Worm (Caenorhabditis elegans) whole organism, L2 larva: ENCODE data around the gene mrps-22.
A peak's percentile ranks its signal among the peaks of the same experiment; 100 is the strongest.

Source experiments
- F13H6.1 ChIP-seq: sonication (generic microtip); optimal IDR thresholded peaks from 2 replicates; lab custom pipeline; 2016; ENCODE audit warnings: missing genetic modification characterization, missing compliant biosample characterization
- R02D3.7 ChIP-seq: fragments of 150-350 bp; optimal IDR thresholded peaks from 2 replicates; lab custom pipeline; 2014; ENCODE audit warnings: missing biosample characterization, missing genetic modification characterization
- Y55F3AM.14 ChIP-seq: fragments of 200-800 bp; sonication (Bioruptor generic); optimal IDR thresholded peaks from 2 replicates; lab custom pipeline; 2018; ENCODE audit warnings: mild to moderate bottlenecking, missing genetic modification characterization, missing compliant biosample characterization
- ZK546.5 ChIP-seq: sonication (generic microtip); optimal IDR thresholded peaks from 2 replicates; lab custom pipeline; 2017; ENCODE audit warnings: missing biosample characterization, missing genetic modification characterization
- alr-1 ChIP-seq: fragments of 150-350 bp; optimal IDR thresholded peaks from 2 replicates; lab custom pipeline; 2014; ENCODE audit warnings: missing biosample characterization, missing genetic modification characterization
- aly-2 ChIP-seq: fragments of 150-350 bp; optimal IDR thresholded peaks from 2 replicates; lab custom pipeline; 2014; ENCODE audit warnings: missing biosample characterization, missing genetic modification characterization
- ama-1 ChIP-seq: fragments of 150-350 bp; optimal IDR thresholded peaks from 2 replicates; lab custom pipeline; 2018; ENCODE audit warnings: inconsistent platforms
- blmp-1 ChIP-seq: sonication (generic microtip); optimal IDR thresholded peaks from 2 replicates; lab custom pipeline; 2017; ENCODE audit warnings: missing genetic modification characterization, mild to moderate bottlenecking, missing compliant biosample characterization, antibody characterized with exemption, moderate library complexity; ENCODE audit not compliant: insufficient read depth
- ceh-82 ChIP-seq: fragments of 150-350 bp; optimal IDR thresholded peaks from 2 replicates; lab custom pipeline; 2014; ENCODE audit warnings: missing biosample characterization, missing genetic modification characterization
- crh-2 ChIP-seq: sonication (generic microtip); optimal IDR thresholded peaks from 2 replicates; lab custom pipeline; 2017; ENCODE audit warnings: missing biosample characterization, missing genetic modification characterization
- dmd-4 ChIP-seq: sonication (generic microtip); optimal IDR thresholded peaks from 2 replicates; lab custom pipeline; 2017; ENCODE audit warnings: missing biosample characterization, missing genetic modification characterization
- egl-27 ChIP-seq: sonication (generic microtip); optimal IDR thresholded peaks from 3 replicates; lab custom pipeline; 2017; ENCODE audit warnings: missing biosample characterization, missing genetic modification reagents, missing genetic modification characterization
- elt-1 ChIP-seq: fragments of 150-350 bp; optimal IDR thresholded peaks from 2 replicates; lab custom pipeline; 2014; ENCODE audit warnings: missing biosample characterization, missing genetic modification characterization
- elt-3 ChIP-seq: sonication (generic microtip); optimal IDR thresholded peaks from 2 replicates; lab custom pipeline; 2017; ENCODE audit warnings: missing biosample characterization, missing genetic modification characterization
- fos-1 ChIP-seq: fragments of 150-350 bp; optimal IDR thresholded peaks from 2 replicates; lab custom pipeline; 2014; ENCODE audit warnings: missing biosample characterization, missing genetic modification characterization
- gmeb-1 ChIP-seq: fragments of 150-350 bp; optimal IDR thresholded peaks from 2 replicates; lab custom pipeline; 2014; ENCODE audit warnings: missing biosample characterization, missing genetic modification characterization
- lin-13 ChIP-seq: fragments of 150-350 bp; optimal IDR thresholded peaks from 2 replicates; lab custom pipeline; 2014; ENCODE audit warnings: missing biosample characterization, missing genetic modification reagents, missing genetic modification characterization
- lin-39 ChIP-seq: fragments of 150-350 bp; optimal IDR thresholded peaks from 2 replicates; lab custom pipeline; 2014; ENCODE audit warnings: missing biosample characterization, missing genetic modification reagents, missing genetic modification characterization
- lsy-2 ChIP-seq, 2 experiments: fragments of 150-350 bp in 1 of 2; sonication (generic microtip) in 1 of 2; optimal IDR thresholded peaks; 2 replicates each; lab custom pipeline; 2014 to 2017; ENCODE audit warnings: missing biosample characterization in 2 of 2, missing genetic modification characterization in 2 of 2
- mab-5 ChIP-seq: fragments of 150-350 bp; optimal IDR thresholded peaks from 2 replicates; lab custom pipeline; 2014; ENCODE audit warnings: missing biosample characterization, missing genetic modification characterization
- mbf-1 ChIP-seq: sonication (generic microtip); optimal IDR thresholded peaks from 2 replicates; lab custom pipeline; 2017; ENCODE audit warnings: missing biosample characterization, missing genetic modification characterization
- nhr-10 ChIP-seq: sonication (generic microtip); optimal IDR thresholded peaks from 2 replicates; lab custom pipeline; 2017; ENCODE audit warnings: missing biosample characterization, missing genetic modification characterization
- nhr-11 ChIP-seq: fragments of 150-350 bp; optimal IDR thresholded peaks from 2 replicates; lab custom pipeline; 2014; ENCODE audit warnings: missing biosample characterization, missing genetic modification characterization
- nhr-129 ChIP-seq: fragments of 150-350 bp; optimal IDR thresholded peaks from 2 replicates; lab custom pipeline; 2014; ENCODE audit warnings: missing biosample characterization, missing genetic modification characterization
- nhr-21 ChIP-seq: fragments of 150-350 bp; optimal IDR thresholded peaks from 2 replicates; lab custom pipeline; 2014; ENCODE audit warnings: missing biosample characterization, missing genetic modification characterization
- nhr-237 ChIP-seq: fragments of 150-350 bp; optimal IDR thresholded peaks from 2 replicates; lab custom pipeline; 2014; ENCODE audit warnings: missing biosample characterization, missing genetic modification characterization
- peb-1 ChIP-seq: fragments of 150-350 bp; optimal IDR thresholded peaks from 2 replicates; lab custom pipeline; 2014; ENCODE audit warnings: missing biosample characterization, missing genetic modification characterization
- skn-1 ChIP-seq: sonication (generic microtip); optimal IDR thresholded peaks from 2 replicates; lab custom pipeline; 2017; ENCODE audit warnings: missing biosample characterization, missing genetic modification characterization
- sma-3 ChIP-seq: sonication (generic microtip); optimal IDR thresholded peaks from 2 replicates; lab custom pipeline; 2016; ENCODE audit warnings: missing genetic modification reagents, missing genetic modification characterization, missing compliant biosample characterization
- sma-9 ChIP-seq, 2 experiments: fragments of 150-350 bp in 1 of 2; sonication (generic microtip) in 1 of 2; optimal IDR thresholded peaks; 2 replicates each; lab custom pipeline; 2014 to 2016; ENCODE audit warnings: missing genetic modification characterization in 2 of 2, mild to moderate bottlenecking in 1 of 2, missing biosample characterization in 1 of 2, missing compliant biosample characterization in 1 of 2, missing genetic modification reagents in 1 of 2, moderate library complexity in 1 of 2
- snpc-4 ChIP-seq: fragments of 150-350 bp; optimal IDR thresholded peaks from 2 replicates; lab custom pipeline; 2014; ENCODE audit warnings: missing biosample characterization, missing genetic modification characterization
- unc-39 ChIP-seq: fragments of 150-350 bp; optimal IDR thresholded peaks from 2 replicates; lab custom pipeline; 2014; ENCODE audit warnings: missing biosample characterization, missing genetic modification characterization
- unc-55 ChIP-seq: fragments of 150-350 bp; sonication (generic microtip); optimal IDR thresholded peaks from 3 replicates; lab custom pipeline; 2014; ENCODE audit warnings: missing biosample characterization, missing genetic modification reagents, missing genetic modification characterization
- unc-62 ChIP-seq: fragments of 150-350 bp; optimal IDR thresholded peaks from 2 replicates; lab custom pipeline; 2014; ENCODE audit warnings: missing biosample characterization, missing genetic modification reagents, missing genetic modification characterization
- zag-1 ChIP-seq: fragments of 150-350 bp; optimal IDR thresholded peaks from 2 replicates; lab custom pipeline; 2014; ENCODE audit warnings: missing biosample characterization, missing genetic modification characterization
- ztf-1 ChIP-seq: fragments of 200-800 bp; sonication (Bioruptor generic); conservative IDR thresholded peaks from 2 replicates; pipeline ENCODE4 v1.3.6; 2022; ENCODE audit warnings: missing genetic modification characterization, missing compliant biosample characterization
- ztf-11 ChIP-seq: sonication (generic microtip); optimal IDR thresholded peaks from 2 replicates; lab custom pipeline; 2017; ENCODE audit warnings: missing biosample characterization, missing genetic modification characterization
- ztf-4 ChIP-seq: fragments of 150-350 bp; optimal IDR thresholded peaks from 2 replicates; lab custom pipeline; 2014; ENCODE audit warnings: missing biosample characterization, missing genetic modification characterization

The mrps-22 gene

ce11 chrII:10578843-10579430, 3.5 kb upstream of the mrps-22 start, which contains the start of gene rpb-6:
rpb-6 (plus strand) TSS chrII:10579380.
- TF ChIP-seq mab-5 (tag; lab: Kevin White, UChicago) (no peak), unc-39 (tag; lab: Kevin White, UChicago) (no peak), skn-1 (tag; lab: Kevin White, UChicago) (no peak), zag-1 (tag; lab: Kevin White, UChicago) (no peak), peb-1 (tag; lab: Kevin White, UChicago) (no peak), crh-2 (no peak), elt-1 (tag; lab: Kevin White, UChicago) (no peak), sma-9 (GFP tag; optimal IDR thresholded peaks at IDR 0.05; lab: Kevin White, UChicago) (no peak), sma-9 (tag; optimal IDR thresholded peaks at IDR 0.05; lab: Kevin White, UChicago) (no peak), unc-55 (GFP tag; lab: Kevin White, UChicago) (peak; percentile 56), R02D3.7 (no peak), ceh-82 (tag; lab: Kevin White, UChicago) (no peak), lsy-2 (tag; optimal IDR thresholded peaks at IDR 0.05; lab: Kevin White, UChicago) (peak in 1 of 2 experiments; percentile 59), nhr-21 (tag; lab: Kevin White, UChicago) (no peak), lin-39 (tag; lab: Kevin White, UChicago) (no peak), alr-1 (no peak), gmeb-1 (tag; lab: Kevin White, UChicago) (peak; percentile 78), ztf-4 (tag; lab: Kevin White, UChicago) (no peak), unc-62 (no peak), nhr-11 (tag; lab: Kevin White, UChicago) (no peak), F13H6.1 (tag; lab: Kevin White, UChicago) (no peak), ztf-1 (GFP tag; lab: Robert Waterston, UW) (no peak), nhr-129 (tag; lab: Kevin White, UChicago) (no peak), ztf-11 (tag; lab: Kevin White, UChicago) (no peak), aly-2 (tag; lab: Kevin White, UChicago) (no peak), elt-3 (no peak), lin-13 (no peak)

ce11 chrII:10579655-10580054, 2.8 kb upstream of the mrps-22 start, which contains the start of gene dohh-1:
dohh-1 (plus strand) TSS chrII:10579955.
- TF ChIP-seq egl-27 (tag; lab: Kevin White, UChicago): no peak
- no peak for TF ChIP-seq dmd-4 (tag; lab: Kevin White, UChicago)
- no peak for TF ChIP-seq fos-1
- TF ChIP-seq, all 48 proteins: peak for 0

- TF ChIP-seq ztf-4 (tag; lab: Kevin White, UChicago) (no peak), unc-62 (no peak), fos-1 (no peak), unc-39 (tag; lab: Kevin White, UChicago) (no peak), lin-39 (tag; lab: Kevin White, UChicago) (no peak), sma-3 (GFP tag; lab: Kevin White, UChicago) (no peak), snpc-4 (no peak), aly-2 (tag; lab: Kevin White, UChicago) (no peak), elt-1 (tag; lab: Kevin White, UChicago) (no peak)
These were observed 1.6 kb upstream of the mrps-22 start, which contains the start of gene dap-3 for ce11 chrII:10580833-10581232. dap-3 (plus strand) TSS chrII:10581133.

- TF ChIP-seq ama-1 (no peak), nhr-237 (tag; lab: Kevin White, UChicago) (no peak), aly-2 (tag; lab: Kevin White, UChicago) (no peak), F13H6.1 (tag; lab: Kevin White, UChicago) (no peak), fos-1 (no peak), blmp-1 (no peak), mab-5 (tag; lab: Kevin White, UChicago) (no peak), sma-9 (GFP tag; optimal IDR thresholded peaks at IDR 0.05; lab: Kevin White, UChicago) (no peak), sma-9 (tag; optimal IDR thresholded peaks at IDR 0.05; lab: Kevin White, UChicago) (no peak), ZK546.5 (tag; lab: Kevin White, UChicago) (no peak), mbf-1 (tag; lab: Kevin White, UChicago) (no peak), crh-2 (no peak), Y55F3AM.14 (GFP tag; lab: Kevin White, UChicago) (no peak), elt-3 (no peak), nhr-11 (tag; lab: Kevin White, UChicago) (no peak), lin-39 (tag; lab: Kevin White, UChicago) (no peak), nhr-10 (no peak)
These were observed 1.6 kb downstream of the mrps-22 start, which contains the start of gene algn-9 for ce11 chrII:10584036-10584435. algn-9 (plus strand) TSS chrII:10584336.
